Worm (Caenorhabditis elegans): ENCODE data around the gene F59A6.10.

The F59A6.10 gene

DNA sequence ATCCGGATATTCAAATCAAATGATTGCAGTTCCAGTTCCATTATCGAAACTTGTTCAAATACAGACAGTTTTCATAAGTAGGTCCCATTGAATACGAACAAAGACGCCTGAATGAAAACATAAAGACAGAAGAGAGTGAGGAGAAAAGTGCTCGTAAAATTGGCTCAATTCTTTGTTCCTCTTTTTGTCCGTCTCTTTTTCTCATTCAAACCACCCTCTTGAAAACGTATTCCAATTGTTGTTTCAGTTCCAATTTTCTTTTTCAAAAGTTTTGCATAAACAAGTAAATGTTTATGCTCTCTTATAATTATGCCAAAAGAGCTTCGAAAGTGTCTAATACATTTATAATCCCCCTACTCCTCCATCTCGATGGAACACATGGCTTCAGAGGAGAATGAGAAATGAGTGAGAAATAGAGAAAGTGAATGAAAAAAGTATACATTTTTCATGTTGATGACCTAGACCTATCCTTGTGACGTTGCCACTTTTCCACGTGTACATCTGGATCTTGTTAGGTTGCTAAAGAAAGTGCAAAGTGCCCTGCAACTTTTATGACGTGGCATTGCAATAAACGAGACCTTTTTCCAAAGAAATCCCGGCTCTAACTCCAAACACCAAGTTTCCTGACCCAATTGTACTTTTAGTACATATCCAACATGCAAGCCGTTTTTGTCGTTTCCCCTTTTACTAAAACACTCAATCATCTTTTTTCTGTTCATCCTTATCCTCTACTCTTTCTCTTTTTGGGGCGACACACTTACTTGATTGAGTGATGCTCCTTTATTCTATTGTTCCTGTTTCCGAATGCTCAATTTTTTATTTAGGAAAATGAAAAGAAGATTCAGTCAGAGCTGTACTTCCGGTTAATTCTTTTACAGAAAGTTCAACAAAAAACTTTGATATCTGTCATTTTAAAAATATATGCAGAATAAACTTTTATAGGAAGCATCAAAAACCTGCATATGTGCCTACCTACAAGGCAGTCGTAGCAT lies 42.7 kb downstream of the F59A6.10 start:
- TF ChIP-seq him-1 (tag; optimal IDR thresholded peaks at IDR 0.05), result no peak
- TF ChIP-seq dao-5 (tag; optimal IDR thresholded peaks at IDR 0.05), result no peak
- no peak for TF ChIP-seq W03F9.2 (tag; optimal IDR thresholded peaks at IDR 0.05)

ce11 chrII:5047279-5047678 lies 43.5 kb downstream of the F59A6.10 start:
- no peak for TF ChIP-seq dao-5 (tag; optimal IDR thresholded peaks at IDR 0.05)
- no peak for TF ChIP-seq him-1 (tag; optimal IDR thresholded peaks at IDR 0.05)
- no peak for TF ChIP-seq W03F9.2 (tag; optimal IDR thresholded peaks at IDR 0.05)

ce11 chrII:5048185-5048795 lies 44.5 kb downstream of the F59A6.10 start:
- no peak for TF ChIP-seq him-1 (tag; optimal IDR thresholded peaks at IDR 0.05)
- TF ChIP-seq W03F9.2 (tag; optimal IDR thresholded peaks at IDR 0.05), result no peak
- no peak for TF ChIP-seq dao-5 (tag; optimal IDR thresholded peaks at IDR 0.05)

- TF ChIP-seq W03F9.2 (tag; optimal IDR thresholded peaks at IDR 0.05) (no peak), dao-5 (tag; optimal IDR thresholded peaks at IDR 0.05) (no peak), him-1 (tag; optimal IDR thresholded peaks at IDR 0.05) (no peak)
These were observed 45.5 kb downstream of the F59A6.10 start for ce11 chrII:5049249-5049648.

- TF ChIP-seq W03F9.2 (tag; optimal IDR thresholded peaks at IDR 0.05), result no peak
- TF ChIP-seq him-1 (tag; optimal IDR thresholded peaks at IDR 0.05), result no peak
- TF ChIP-seq dao-5 (tag; optimal IDR thresholded peaks at IDR 0.05), result no peak
These were observed 46.1 kb downstream of the F59A6.10 start, which contains the start of gene F33G12.6 for ce11 chrII:5049865-5050342. Gene F33G12.6, plus strand, starts transcription at chrII:5049915.

DNA sequence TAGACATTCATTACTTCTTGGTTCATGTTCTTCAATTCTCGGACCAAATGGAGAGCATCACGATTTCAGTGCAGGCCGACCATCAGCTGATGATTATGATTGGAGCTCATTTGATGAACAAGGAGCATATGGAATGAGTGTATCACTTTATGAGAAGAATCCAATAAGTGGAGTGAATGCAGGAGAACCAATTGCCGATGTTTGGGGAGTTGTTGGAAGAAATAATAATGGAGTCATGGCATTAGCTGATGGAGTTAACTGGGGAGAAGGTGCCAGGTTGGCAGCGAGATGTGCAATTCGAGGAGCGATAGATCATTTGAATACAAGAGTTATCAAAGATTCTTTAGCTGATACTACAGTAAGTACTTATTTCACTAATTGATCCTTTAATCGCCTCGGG lies 47.0 kb downstream of the F59A6.10 start:
- TF ChIP-seq him-1 (tag; optimal IDR thresholded peaks at IDR 0.05) (no peak), W03F9.2 (tag; optimal IDR thresholded peaks at IDR 0.05) (no peak)
